Fruit fly (Drosophila melanogaster): Measurements from ENCODE around the gene CG10301.
A peak's percentile ranks its signal among the peaks of the same experiment; 100 is the strongest.

Gene CG10301

DNA sequence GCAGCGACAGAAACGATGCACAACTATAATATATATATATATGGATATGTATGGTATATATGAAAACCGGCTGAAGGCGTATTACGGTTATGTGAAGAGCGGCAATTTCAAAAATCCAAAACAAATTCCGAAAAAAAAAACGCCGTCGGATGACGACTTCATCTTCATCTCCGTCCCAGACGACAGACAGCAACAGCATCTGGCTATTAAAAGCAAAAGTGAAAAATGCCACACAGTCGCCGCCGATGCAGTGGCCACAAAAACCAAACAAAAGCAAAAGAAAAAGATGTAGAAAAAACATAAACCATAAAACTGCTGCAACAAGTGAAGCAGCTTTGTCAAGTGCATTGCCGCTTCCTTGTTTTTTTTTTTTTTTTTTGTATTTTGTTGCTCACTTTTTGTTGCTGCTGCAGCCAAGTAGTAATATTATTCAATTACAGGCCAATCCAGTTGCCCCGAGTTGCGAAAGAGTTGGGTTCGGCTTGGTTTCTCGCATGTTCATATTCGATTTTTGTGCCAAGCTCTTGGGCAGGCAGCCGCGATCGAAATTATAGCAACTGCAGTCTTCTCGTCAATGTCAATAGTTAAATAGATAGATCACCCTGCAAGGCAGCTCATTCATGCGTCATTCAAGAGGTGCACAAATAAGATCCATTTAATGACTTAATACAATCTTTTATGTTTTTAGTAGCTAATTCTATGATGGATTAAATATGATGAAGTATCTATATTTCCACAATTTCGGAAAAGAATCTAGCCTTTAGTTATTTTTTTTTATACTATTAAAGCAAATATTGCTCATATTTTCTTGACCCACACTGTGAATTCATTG is 24.8 kb downstream of the CG10301 start:
- no peak for TF ChIP-seq tj (GFP tag; optimal IDR thresholded peaks at IDR 0.05)
- TF ChIP-seq CG11617 (GFP tag; optimal IDR thresholded peaks at IDR 0.05) = no peak
- TF ChIP-seq Crg-1 (GFP tag; optimal IDR thresholded peaks at IDR 0.05) = no peak
- no peak for TF ChIP-seq ovo (GFP tag; optimal IDR thresholded peaks at IDR 0.05)
- no peak for TF ChIP-seq CG33017 (tag; optimal IDR thresholded peaks at IDR 0.05)
- TF ChIP-seq Clk (GFP tag; optimal IDR thresholded peaks at IDR 0.05) = no peak
- TF ChIP-seq bab1 (GFP tag; optimal IDR thresholded peaks at IDR 0.05) = no peak
- TF ChIP-seq Mnt (GFP tag; optimal IDR thresholded peaks at IDR 0.05) = no peak
- no peak for TF ChIP-seq cnc (optimal IDR thresholded peaks at IDR 0.05)
- no peak for TF ChIP-seq kay (GFP tag; ENCODE audit: borderline replicate concordance)
- no peak for TF ChIP-seq CG14711 (tag; optimal IDR thresholded peaks at IDR 0.05)
- TF ChIP-seq Hr96 (GFP tag; optimal IDR thresholded peaks at IDR 0.05) = no peak
- no peak for TF ChIP-seq CG12768 (GFP tag; optimal IDR thresholded peaks at IDR 0.05)
- TF ChIP-seq CG1620 (GFP tag; optimal IDR thresholded peaks at IDR 0.05) = no peak
- no peak for TF ChIP-seq CG7101 (tag; optimal IDR thresholded peaks at IDR 0.05)
- no peak for TF ChIP-seq CG7045 (GFP tag; optimal IDR thresholded peaks at IDR 0.05)

- TF ChIP-seq kay (GFP tag; ENCODE audit: borderline replicate concordance) (no peak), CG7045 (GFP tag; optimal IDR thresholded peaks at IDR 0.05) (no peak), CG12768 (GFP tag; optimal IDR thresholded peaks at IDR 0.05) (no peak), CG11617 (GFP tag; optimal IDR thresholded peaks at IDR 0.05) (no peak), pad (GFP tag; optimal IDR thresholded peaks at IDR 0.05) (no peak), bab1 (GFP tag; optimal IDR thresholded peaks at IDR 0.05) (no peak), Clk (GFP tag; optimal IDR thresholded peaks at IDR 0.05) (no peak)
Observed at dm6 chr3R:23735648-23736047, 25.7 kb downstream of the CG10301 start.

- TF ChIP-seq CG12768 (GFP tag; optimal IDR thresholded peaks at IDR 0.05) (no peak), Hr96 (GFP tag; optimal IDR thresholded peaks at IDR 0.05) (no peak), CG33017 (tag; optimal IDR thresholded peaks at IDR 0.05) (no peak), Crg-1 (GFP tag; optimal IDR thresholded peaks at IDR 0.05) (no peak)
Observed at dm6 chr3R:23736365-23736764, 26.4 kb downstream of the CG10301 start.

DNA sequence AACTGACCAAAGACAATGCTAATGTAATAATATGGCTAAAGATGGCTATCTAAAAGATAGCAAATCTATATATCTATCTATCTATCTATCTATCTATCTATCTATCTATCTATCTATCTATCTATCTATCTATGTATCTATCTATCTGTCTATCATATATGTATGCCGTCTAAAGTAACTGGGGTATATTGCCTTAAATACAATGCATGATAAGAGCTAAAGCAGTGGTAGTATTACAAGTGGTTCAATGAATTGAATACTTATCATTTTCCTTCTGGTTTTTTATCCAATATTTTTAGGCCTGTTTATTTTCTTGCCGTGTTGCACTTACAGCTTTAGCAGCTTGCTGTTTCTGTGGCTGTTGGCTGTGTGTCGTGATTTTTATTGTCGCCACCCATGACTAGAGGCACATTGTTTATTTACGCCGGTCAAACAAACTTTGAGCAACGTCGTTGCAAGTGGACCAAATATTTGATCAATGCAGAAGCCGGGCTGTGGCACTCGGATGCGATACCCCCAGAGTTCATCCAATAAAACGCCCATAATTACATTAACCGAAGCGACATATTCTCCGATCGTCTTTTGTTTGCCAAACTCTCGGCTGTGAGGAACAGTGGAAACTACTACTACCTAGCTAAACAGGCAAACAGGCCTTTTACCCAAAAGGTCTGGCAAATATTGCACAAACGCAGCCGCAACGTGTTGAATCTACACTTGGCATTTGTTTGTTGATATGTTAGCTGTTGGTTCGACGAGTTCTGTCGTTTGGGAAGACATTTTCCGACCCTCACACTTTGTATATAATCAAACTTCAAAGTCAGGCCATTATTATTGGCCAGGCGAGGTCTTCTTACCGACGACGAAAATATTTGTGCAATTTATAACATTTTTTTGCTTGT is 28.0 kb downstream of the CG10301 start:
- TF ChIP-seq Crg-1 (GFP tag; optimal IDR thresholded peaks at IDR 0.05) (no peak), cic (GFP tag; optimal IDR thresholded peaks at IDR 0.05) (no peak), cnc (optimal IDR thresholded peaks at IDR 0.05) (no peak), CG1620 (GFP tag; optimal IDR thresholded peaks at IDR 0.05) (no peak), pad (GFP tag; optimal IDR thresholded peaks at IDR 0.05) (no peak), CG11617 (GFP tag; optimal IDR thresholded peaks at IDR 0.05) (no peak)

- no peak for TF ChIP-seq toe (GFP tag; optimal IDR thresholded peaks at IDR 0.05)
- no peak for TF ChIP-seq CG7101 (tag; optimal IDR thresholded peaks at IDR 0.05)
Observed at dm6 chr3R:23740968-23741367, 31.0 kb downstream of the CG10301 start.

- TF ChIP-seq Clk (GFP tag; optimal IDR thresholded peaks at IDR 0.05) (no peak), ovo (GFP tag; optimal IDR thresholded peaks at IDR 0.05) (no peak), CG5204 (GFP tag; optimal IDR thresholded peaks at IDR 0.05) (no peak), Mnt (GFP tag; optimal IDR thresholded peaks at IDR 0.05) (no peak), tj (GFP tag; optimal IDR thresholded peaks at IDR 0.05) (no peak), CG7101 (tag; optimal IDR thresholded peaks at IDR 0.05) (no peak), pad (GFP tag; optimal IDR thresholded peaks at IDR 0.05) (no peak), Hr96 (GFP tag; optimal IDR thresholded peaks at IDR 0.05) (no peak), CG1620 (GFP tag; optimal IDR thresholded peaks at IDR 0.05) (no peak), Crg-1 (GFP tag; optimal IDR thresholded peaks at IDR 0.05) (no peak), CG14711 (tag; optimal IDR thresholded peaks at IDR 0.05) (no peak), bab1 (GFP tag; optimal IDR thresholded peaks at IDR 0.05) (no peak), CG7045 (GFP tag; optimal IDR thresholded peaks at IDR 0.05) (no peak), kay (GFP tag; ENCODE audit: borderline replicate concordance) (no peak), toe (GFP tag; optimal IDR thresholded peaks at IDR 0.05) (no peak), cic (GFP tag; optimal IDR thresholded peaks at IDR 0.05) (no peak), CG12768 (GFP tag; optimal IDR thresholded peaks at IDR 0.05) (no peak)
Observed at dm6 chr3R:23747446-23747845, 37.5 kb downstream of the CG10301 start.

DNA sequence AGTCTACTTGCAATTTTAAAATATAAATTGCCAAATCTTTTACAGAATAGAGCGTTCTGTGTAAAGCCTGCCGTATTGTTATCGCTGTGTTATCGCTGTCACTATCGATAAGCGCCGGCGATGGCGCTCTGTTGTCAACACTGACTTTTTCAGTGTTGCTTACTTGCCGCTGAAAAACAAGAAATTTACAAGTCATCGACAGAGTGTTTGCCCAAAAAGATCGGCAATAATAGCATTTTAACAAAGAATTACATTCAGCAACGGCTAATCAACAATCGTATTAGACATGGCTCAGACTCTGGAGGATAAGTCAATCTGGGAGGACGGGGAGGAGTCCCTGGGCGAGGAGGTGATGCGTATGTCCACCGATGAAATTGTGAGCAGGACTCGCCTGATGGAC is 42.8 kb downstream of the CG10301 start, which contains the start of the genes RanBP3 and Rpt5:
Gene RanBP3 (minus strand): TSS at position 107 of the 400 bp plus-strand sequence.
Gene Rpt5 (plus strand): TSS at position 149 of the 400 bp plus-strand sequence.
- TF ChIP-seq CG7101 (tag; optimal IDR thresholded peaks at IDR 0.05) = peak; percentile 80
- TF ChIP-seq CG5204 (GFP tag; optimal IDR thresholded peaks at IDR 0.05) = no peak
- peak; percentile 37 for TF ChIP-seq cic (GFP tag; optimal IDR thresholded peaks at IDR 0.05)
- peak; percentile 77 for TF ChIP-seq pad (GFP tag; optimal IDR thresholded peaks at IDR 0.05)
- peak; percentile 82 for TF ChIP-seq CG1620 (GFP tag; optimal IDR thresholded peaks at IDR 0.05)
- peak; percentile 70 for TF ChIP-seq CG11617 (GFP tag; optimal IDR thresholded peaks at IDR 0.05)
- TF ChIP-seq CG12768 (GFP tag; optimal IDR thresholded peaks at IDR 0.05) = peak; percentile 86
- peak; percentile 56 to 92 for TF ChIP-seq cnc (optimal IDR thresholded peaks at IDR 0.05)
- TF ChIP-seq toe (GFP tag; optimal IDR thresholded peaks at IDR 0.05) = peak; percentile 26
- no peak for TF ChIP-seq Hr96 (GFP tag; optimal IDR thresholded peaks at IDR 0.05)
- peak; percentile 55 for TF ChIP-seq CG7045 (GFP tag; optimal IDR thresholded peaks at IDR 0.05)
- no peak for TF ChIP-seq tj (GFP tag; optimal IDR thresholded peaks at IDR 0.05)
- peak; percentile 12 for TF ChIP-seq ovo (GFP tag; optimal IDR thresholded peaks at IDR 0.05)
- TF ChIP-seq Clk (GFP tag; optimal IDR thresholded peaks at IDR 0.05) = peak; percentile 40
- TF ChIP-seq CG33017 (tag; optimal IDR thresholded peaks at IDR 0.05) = peak; percentile 59
- TF ChIP-seq kay (GFP tag; ENCODE audit: borderline replicate concordance) = no peak
- peak; percentile 68 for TF ChIP-seq Mnt (GFP tag; optimal IDR thresholded peaks at IDR 0.05)
- peak; percentile 81 for TF ChIP-seq Crg-1 (GFP tag; optimal IDR thresholded peaks at IDR 0.05)
- TF ChIP-seq bab1 (GFP tag; optimal IDR thresholded peaks at IDR 0.05) = peak; percentile 67
- peak; percentile 75 for TF ChIP-seq CG14711 (tag; optimal IDR thresholded peaks at IDR 0.05)
